Worm (Caenorhabditis elegans): ENCODE data around the gene C16D9.8.
A peak's percentile ranks its signal among the peaks of the same experiment; 100 is the strongest.

DNA sequence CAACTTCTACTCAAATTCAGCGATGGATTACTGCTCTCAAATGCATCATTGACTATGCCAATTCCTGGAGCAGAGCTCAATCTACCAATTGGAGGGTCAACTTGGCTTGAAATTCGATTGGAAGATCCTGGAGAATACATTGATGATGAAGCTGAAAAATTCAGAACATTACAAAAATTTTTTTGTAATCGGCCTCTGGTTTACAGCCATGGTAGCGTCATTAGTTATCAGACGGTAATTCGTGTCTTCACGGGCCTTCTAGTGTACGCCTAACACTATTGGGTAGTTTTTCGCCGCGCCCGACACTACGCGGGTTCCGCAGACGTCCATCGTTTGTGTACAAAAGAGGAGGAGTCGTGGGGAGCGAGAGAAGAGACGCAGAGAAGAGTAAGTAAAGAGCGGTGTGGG lies 34.6 kb downstream of the C16D9.8 start:
- no peak for TF ChIP-seq ZK546.5 (tag; optimal IDR thresholded peaks at IDR 0.05)
- 0 out of 2 replicates have a peak, but pooled peaks have one; percentile 47 for TF ChIP-seq saeg-2 (GFP tag; IDR thresholded peaks at IDR 0.05)
- peak in 1 of 2 experiments; percentile 90 for TF ChIP-seq unc-62 (GFP tag; optimal IDR thresholded peaks at IDR 0.05 in 1 of 2)
- TF ChIP-seq unc-62 (tag; optimal IDR thresholded peaks at IDR 0.05), result no peak
- TF ChIP-seq tag-97 (GFP tag; IDR thresholded peaks at IDR 0.05), result no peak
- peak; percentile 94 for TF ChIP-seq ama-1 (optimal IDR thresholded peaks at IDR 0.05)
- peak; percentile 22 for TF ChIP-seq lir-3 (tag; optimal IDR thresholded peaks at IDR 0.05)
- TF ChIP-seq snpc-1.2 (GFP tag; IDR thresholded peaks at IDR 0.05), result peak; percentile 92
- peak; percentile 93 for TF ChIP-seq ceh-44 (GFP tag; IDR thresholded peaks at IDR 0.05)
- peak; percentile 78 for TF ChIP-seq lin-13 (GFP tag; optimal IDR thresholded peaks at IDR 0.05)
- TF ChIP-seq nhr-11 (tag; optimal IDR thresholded peaks at IDR 0.05), result peak; percentile 49
- TF ChIP-seq fkh-10 (GFP tag; optimal IDR thresholded peaks at IDR 0.05), result no peak

Measured in whole organism, L4 larva.